Fruit fly (Drosophila melanogaster): ENCODE results near the gene hng3.

Gene hng3

DNA sequence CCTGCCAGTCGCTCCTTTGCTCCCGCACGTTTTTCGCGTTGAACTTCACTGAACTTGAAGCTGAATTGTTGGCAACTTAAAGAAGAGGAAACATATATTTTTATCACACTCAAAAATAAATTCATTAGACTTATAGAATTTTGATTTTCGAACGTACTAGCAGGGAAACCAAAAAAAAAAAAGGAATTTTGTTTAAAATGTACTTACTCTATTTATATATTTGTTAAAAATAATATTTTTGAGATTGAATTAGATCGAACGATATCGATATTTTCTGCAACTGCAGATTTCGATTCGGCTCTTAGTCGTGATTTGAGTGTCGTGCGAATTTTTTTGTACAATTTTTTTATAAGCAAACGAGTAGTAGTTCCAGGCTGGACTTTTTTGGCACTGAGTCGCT is 23.8 kb downstream of the hng3 start:
- TF ChIP-seq fru (GFP tag; optimal IDR thresholded peaks at IDR 0.05), result no peak
- TF ChIP-seq foxo (GFP tag; optimal IDR thresholded peaks at IDR 0.05), result peak in 1 of 2 experiments; percentile 2
- peak; percentile 21 for TF ChIP-seq h (GFP tag; optimal IDR thresholded peaks at IDR 0.05)

DNA sequence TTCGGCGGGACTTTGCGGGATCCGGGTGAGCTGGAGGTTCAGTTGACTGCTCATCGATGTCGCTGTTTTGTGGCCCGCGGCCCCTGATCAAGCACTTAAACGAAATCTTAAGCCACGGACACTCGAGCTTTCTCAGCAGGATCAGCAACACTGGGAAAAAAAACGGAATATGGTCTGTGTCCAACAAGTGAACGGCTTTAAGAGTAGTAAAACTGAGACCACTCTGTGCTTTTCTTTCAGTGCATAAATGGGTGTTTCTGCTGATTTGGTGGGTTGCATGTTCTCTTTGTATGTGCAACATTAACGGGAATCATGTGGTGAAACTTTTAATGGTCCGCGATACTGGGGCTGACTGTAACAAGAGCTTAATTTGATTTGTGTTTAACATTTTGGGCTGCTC is 25.9 kb downstream of the hng3 start:
- no peak for TF ChIP-seq OdsH (GFP tag; optimal IDR thresholded peaks at IDR 0.05)
- TF ChIP-seq dmrt93B (GFP tag; optimal IDR thresholded peaks at IDR 0.05), result peak; percentile 27
- peak; percentile 27 for TF ChIP-seq sage (GFP tag; optimal IDR thresholded peaks at IDR 0.05)
- peak; percentile 38 for TF ChIP-seq ey (GFP tag; optimal IDR thresholded peaks at IDR 0.05)
- TF ChIP-seq Abd-B (GFP tag; optimal IDR thresholded peaks at IDR 0.05), result no peak
- no peak for TF ChIP-seq usp (GFP tag; optimal IDR thresholded peaks at IDR 0.05)
- no peak for TF ChIP-seq Vsx2 (GFP tag; optimal IDR thresholded peaks at IDR 0.05; ENCODE audit: partially characterized antibody)
- TF ChIP-seq br (GFP tag; optimal IDR thresholded peaks at IDR 0.05), result peak; percentile 38
- TF ChIP-seq N (GFP tag; optimal IDR thresholded peaks at IDR 0.05), result no peak
- TF ChIP-seq Jra (GFP tag; optimal IDR thresholded peaks at IDR 0.05), result peak; percentile 10
- TF ChIP-seq woc (GFP tag; optimal IDR thresholded peaks at IDR 0.05), result peak; percentile 8
- no peak for TF ChIP-seq tai (GFP tag; optimal IDR thresholded peaks at IDR 0.05)
- peak; percentile 48 for TF ChIP-seq HLH106 (tag; optimal IDR thresholded peaks at IDR 0.05)
- TF ChIP-seq GATAd (GFP tag; optimal IDR thresholded peaks at IDR 0.05), result no peak
- TF ChIP-seq h (GFP tag; optimal IDR thresholded peaks at IDR 0.05), result peak; percentile 65
- no peak for TF ChIP-seq Mio (GFP tag; optimal IDR thresholded peaks at IDR 0.05)
- TF ChIP-seq Dif (GFP tag; optimal IDR thresholded peaks at IDR 0.05; ENCODE audit: partially characterized antibody), result no peak
- no peak for TF ChIP-seq Myc (optimal IDR thresholded peaks at IDR 0.05)
- TF ChIP-seq jim (GFP tag; optimal IDR thresholded peaks at IDR 0.05), result no peak
- TF ChIP-seq foxo (GFP tag; optimal IDR thresholded peaks at IDR 0.05), result peak in 1 of 2 experiments; percentile 61
- TF ChIP-seq fru (GFP tag; optimal IDR thresholded peaks at IDR 0.05), result peak; percentile 67
- peak; percentile 40 for TF ChIP-seq rgr (GFP tag; optimal IDR thresholded peaks at IDR 0.05)
- TF ChIP-seq dl (GFP tag; optimal IDR thresholded peaks at IDR 0.05; ENCODE audit: insufficient read depth in 1 of 2, partially characterized antibody in 2 of 2), result no peak
- TF ChIP-seq psq (GFP tag; optimal IDR thresholded peaks at IDR 0.05), result peak; percentile 23
- TF ChIP-seq CG9705 (GFP tag; optimal IDR thresholded peaks at IDR 0.05), result no peak
- no peak for TF ChIP-seq Hr83 (GFP tag; optimal IDR thresholded peaks at IDR 0.05; ENCODE audit: poor library complexity, severe bottlenecking)
- TF ChIP-seq CrebA (GFP tag; optimal IDR thresholded peaks at IDR 0.05; ENCODE audit: borderline replicate concordance), result no peak
- no peak for TF ChIP-seq Dfd (GFP tag; optimal IDR thresholded peaks at IDR 0.05)
- TF ChIP-seq Hnf4 (GFP tag; optimal IDR thresholded peaks at IDR 0.05), result peak; percentile 38
- TF ChIP-seq dsf (GFP tag; optimal IDR thresholded peaks at IDR 0.05; ENCODE audit: borderline replicate concordance), result no peak
- peak; percentile 26 for TF ChIP-seq Sp1 (GFP tag; optimal IDR thresholded peaks at IDR 0.05)
- no peak for TF ChIP-seq pan (optimal IDR thresholded peaks at IDR 0.05)
- TF ChIP-seq Hr78 (GFP tag; optimal IDR thresholded peaks at IDR 0.05), result no peak

DNA sequence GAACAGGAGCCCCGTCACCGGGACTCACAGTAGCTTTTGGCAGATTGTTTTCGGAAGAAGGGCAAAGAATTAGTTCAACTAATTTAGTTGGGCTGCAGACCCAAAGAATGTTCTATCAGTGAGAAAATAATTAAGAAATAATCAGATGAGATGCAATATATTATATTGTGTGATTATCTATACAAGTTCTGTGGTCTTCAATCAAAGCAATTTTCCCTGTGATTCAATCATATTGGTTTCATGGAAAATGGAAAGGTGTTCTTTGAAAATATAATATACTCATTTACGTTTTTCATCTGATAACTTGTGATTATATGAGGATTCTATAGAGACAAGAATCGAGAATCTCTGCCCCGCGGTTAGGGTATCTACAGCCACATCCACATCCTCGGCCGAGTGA is 26.7 kb downstream of the hng3 start:
- TF ChIP-seq rgr (GFP tag; optimal IDR thresholded peaks at IDR 0.05), result peak; percentile 18
- TF ChIP-seq Rel (GFP tag; optimal IDR thresholded peaks at IDR 0.05), result no peak
- no peak for TF ChIP-seq Rel (tag; optimal IDR thresholded peaks at IDR 0.05)
- no peak for TF ChIP-seq Dif (GFP tag; optimal IDR thresholded peaks at IDR 0.05; ENCODE audit: partially characterized antibody)
- TF ChIP-seq Sp1 (GFP tag; optimal IDR thresholded peaks at IDR 0.05), result peak; percentile 45
- peak; percentile 52 for TF ChIP-seq HLH106 (tag; optimal IDR thresholded peaks at IDR 0.05)
- TF ChIP-seq br (GFP tag; optimal IDR thresholded peaks at IDR 0.05), result peak; percentile 9
- TF ChIP-seq OdsH (GFP tag; optimal IDR thresholded peaks at IDR 0.05), result peak; percentile 47
- TF ChIP-seq tai (GFP tag; optimal IDR thresholded peaks at IDR 0.05), result peak; percentile 33
- peak in 1 of 2 experiments; percentile 26 for TF ChIP-seq foxo (GFP tag; optimal IDR thresholded peaks at IDR 0.05)
- no peak for TF ChIP-seq psq (GFP tag; optimal IDR thresholded peaks at IDR 0.05)
- peak; percentile 34 for TF ChIP-seq h (GFP tag; optimal IDR thresholded peaks at IDR 0.05)
- TF ChIP-seq ey (GFP tag; optimal IDR thresholded peaks at IDR 0.05), result peak; percentile 15
- peak; percentile 10 for TF ChIP-seq fru (GFP tag; optimal IDR thresholded peaks at IDR 0.05)
- TF ChIP-seq woc (GFP tag; optimal IDR thresholded peaks at IDR 0.05), result no peak

DNA sequence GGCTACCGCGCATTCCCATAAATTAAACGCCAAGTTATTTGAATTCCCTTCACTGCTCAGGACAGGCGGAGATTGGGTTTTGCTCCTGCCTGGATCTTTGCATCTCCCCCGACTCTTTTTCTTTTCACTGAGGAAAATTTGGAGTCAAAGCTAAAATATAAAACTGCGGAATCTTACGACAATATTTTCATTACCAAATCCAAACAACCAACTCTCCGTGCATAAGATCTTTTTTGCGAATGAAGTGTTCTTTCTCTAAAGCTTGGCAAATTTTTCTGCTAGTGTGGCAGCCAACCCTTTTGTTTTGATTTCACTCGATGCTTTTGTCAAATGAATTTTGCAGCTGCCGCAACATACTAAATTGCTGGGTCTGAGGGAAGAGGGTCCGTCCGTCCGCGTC is 27.4 kb downstream of the hng3 start:
- TF ChIP-seq brk (GFP tag; optimal IDR thresholded peaks at IDR 0.05) (peak; percentile 78), CG9705 (GFP tag; optimal IDR thresholded peaks at IDR 0.05) (peak; percentile 74), sage (GFP tag; optimal IDR thresholded peaks at IDR 0.05) (peak; percentile 85), Hr78 (GFP tag; optimal IDR thresholded peaks at IDR 0.05) (no peak), Vsx2 (GFP tag; optimal IDR thresholded peaks at IDR 0.05; ENCODE audit: partially characterized antibody) (peak; percentile 11), dsf (GFP tag; optimal IDR thresholded peaks at IDR 0.05; ENCODE audit: borderline replicate concordance) (peak; percentile 25), woc (GFP tag; optimal IDR thresholded peaks at IDR 0.05) (peak; percentile 94), Dif (GFP tag; optimal IDR thresholded peaks at IDR 0.05; ENCODE audit: partially characterized antibody) (no peak), Hr83 (GFP tag; optimal IDR thresholded peaks at IDR 0.05; ENCODE audit: poor library complexity, severe bottlenecking) (no peak), Mio (GFP tag; optimal IDR thresholded peaks at IDR 0.05) (no peak), sv (GFP tag; optimal IDR thresholded peaks at IDR 0.05) (no peak), tai (GFP tag; optimal IDR thresholded peaks at IDR 0.05) (peak; percentile 77), dmrt93B (GFP tag; optimal IDR thresholded peaks at IDR 0.05) (peak; percentile 64), HLH106 (tag; optimal IDR thresholded peaks at IDR 0.05) (peak; percentile 92), N (GFP tag; optimal IDR thresholded peaks at IDR 0.05) (no peak), Abd-B (GFP tag; optimal IDR thresholded peaks at IDR 0.05) (no peak), Myc (optimal IDR thresholded peaks at IDR 0.05) (no peak), dl (GFP tag; optimal IDR thresholded peaks at IDR 0.05; ENCODE audit: insufficient read depth in 1 of 2, partially characterized antibody in 2 of 2) (no peak), Hnf4 (GFP tag; optimal IDR thresholded peaks at IDR 0.05) (peak; percentile 88), Dfd (GFP tag; optimal IDR thresholded peaks at IDR 0.05) (no peak), h (GFP tag; optimal IDR thresholded peaks at IDR 0.05) (peak; percentile 93), rgr (GFP tag; optimal IDR thresholded peaks at IDR 0.05) (peak; percentile 91), br (GFP tag; optimal IDR thresholded peaks at IDR 0.05) (peak; percentile 91), Sp1 (GFP tag; optimal IDR thresholded peaks at IDR 0.05) (peak; percentile 91), usp (GFP tag; optimal IDR thresholded peaks at IDR 0.05) (no peak), foxo (GFP tag; optimal IDR thresholded peaks at IDR 0.05) (peak; percentile 14 to 92), OdsH (GFP tag; optimal IDR thresholded peaks at IDR 0.05) (peak; percentile 91), jim (GFP tag; optimal IDR thresholded peaks at IDR 0.05) (no peak), GATAd (GFP tag; optimal IDR thresholded peaks at IDR 0.05) (no peak), CG32264 (GFP tag; optimal IDR thresholded peaks at IDR 0.05) (peak; percentile 82)
